Worm (Caenorhabditis elegans): ENCODE measurements around the gene F13H8.6.

- peak; percentile 9 for TF ChIP-seq nhr-77 (tag; optimal IDR thresholded peaks at IDR 0.05)
- no peak for TF ChIP-seq aly-2 (tag; optimal IDR thresholded peaks at IDR 0.05)
- TF ChIP-seq nhr-237 (tag; optimal IDR thresholded peaks at IDR 0.05), result no peak
- TF ChIP-seq fkh-10 (GFP tag; optimal IDR thresholded peaks at IDR 0.05), result no peak
- TF ChIP-seq mdl-1 (tag; optimal IDR thresholded peaks at IDR 0.05), result no peak
These were observed 4.9 kb downstream of the F13H8.6 start for ce11 chrII:6281903-6282302.
